Fruit fly (Drosophila melanogaster): ENCODE data around the gene CG13738.

CG13738 gene

DNA sequence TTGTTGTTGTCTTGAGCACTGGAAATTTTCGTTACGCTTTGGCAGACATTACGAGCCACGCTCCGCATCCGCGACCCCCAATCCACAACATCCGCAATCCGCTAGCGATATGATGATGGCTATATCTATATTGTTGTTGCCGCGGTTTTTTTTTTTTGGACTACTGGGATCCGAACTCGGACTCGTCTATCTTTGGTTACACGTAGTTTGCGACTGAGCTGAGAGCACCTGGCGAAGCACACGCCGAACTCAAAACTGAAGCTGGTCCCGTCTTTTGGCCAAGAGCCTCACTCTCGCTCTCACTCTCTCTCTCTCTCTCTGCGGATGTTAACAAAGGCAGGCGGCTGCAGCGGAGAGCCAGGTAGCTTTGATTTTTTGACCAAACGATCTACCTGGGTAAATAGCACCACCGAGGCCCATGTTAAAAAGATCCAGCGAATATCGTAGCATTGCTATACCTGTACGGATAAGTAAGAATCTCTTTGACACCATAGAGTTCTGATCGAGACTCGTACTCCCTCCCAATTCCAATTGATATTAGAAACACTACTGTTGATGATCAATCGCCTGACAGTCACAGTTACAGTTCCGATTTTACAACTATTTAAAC lies 48.1 kb downstream of the CG13738 start, which contains the start of gene Rgl (continued):
- TF ChIP-seq CG5245 (GFP tag; optimal IDR thresholded peaks at IDR 0.05): no peak
- no peak for TF ChIP-seq CG14965 (GFP tag; optimal IDR thresholded peaks at IDR 0.05; ENCODE audit: borderline replicate concordance)
- TF ChIP-seq CG31441 (GFP tag; IDR thresholded peaks at IDR 0.05): no peak
- TF ChIP-seq CG12659 (GFP tag; optimal IDR thresholded peaks at IDR 0.05): no peak
- TF ChIP-seq CG7839 (tag; optimal IDR thresholded peaks at IDR 0.05): no peak
- no peak for TF ChIP-seq CG12299 (tag; optimal IDR thresholded peaks at IDR 0.05)
- no peak for TF ChIP-seq CG9817 (tag; optimal IDR thresholded peaks at IDR 0.05)
- no peak for TF ChIP-seq Hey (tag; optimal IDR thresholded peaks at IDR 0.05)
- no peak for TF ChIP-seq D19A (tag; optimal IDR thresholded peaks at IDR 0.05)
- TF ChIP-seq CG3838 (GFP tag; optimal IDR thresholded peaks at IDR 0.05): no peak
- TF ChIP-seq lilli (GFP tag; optimal IDR thresholded peaks at IDR 0.05): no peak
- no peak for TF ChIP-seq CG17612 (GFP tag; IDR thresholded peaks at IDR 0.05)
- TF ChIP-seq odd (GFP tag; optimal IDR thresholded peaks at IDR 0.05): no peak
- no peak for TF ChIP-seq CG7372 (GFP tag; IDR thresholded peaks at IDR 0.05)
- no peak for TF ChIP-seq cwo (GFP tag; optimal IDR thresholded peaks at IDR 0.05)
- TF ChIP-seq wor (GFP tag; IDR thresholded peaks at IDR 0.05): no peak
- TF ChIP-seq kay (GFP tag; optimal IDR thresholded peaks at IDR 0.05): no peak
- peak; percentile 49; the same call in 1 of the 3 replicates for TF ChIP-seq gce (GFP tag; IDR thresholded peaks at IDR 0.05)
- no peak for TF ChIP-seq CG17328 (GFP tag; IDR thresholded peaks at IDR 0.05)
- TF ChIP-seq gsb-n (tag; optimal IDR thresholded peaks at IDR 0.05): no peak
- no peak for TF ChIP-seq CG2120 (GFP tag; optimal IDR thresholded peaks at IDR 0.05)
- TF ChIP-seq slou (GFP tag; optimal IDR thresholded peaks at IDR 0.05): no peak
- TF ChIP-seq shn (GFP tag; optimal IDR thresholded peaks at IDR 0.05): no peak
- TF ChIP-seq CG1529 (GFP tag; optimal IDR thresholded peaks at IDR 0.05): no peak
- TF ChIP-seq ken (GFP tag; IDR thresholded peaks at IDR 0.05): no peak
- TF ChIP-seq CG2116 (GFP tag; optimal IDR thresholded peaks at IDR 0.05): no peak
- no peak for TF ChIP-seq CG8281 (tag; optimal IDR thresholded peaks at IDR 0.05)
- no peak for TF ChIP-seq ssp (GFP tag; IDR thresholded peaks at IDR 0.05)
- no peak for TF ChIP-seq zfh2 (GFP tag; optimal IDR thresholded peaks at IDR 0.05)
- no peak for TF ChIP-seq CG14860 (GFP tag; IDR thresholded peaks at IDR 0.05; ENCODE audit: partially characterized antibody)
- no peak for TF ChIP-seq CG11723 (GFP tag; optimal IDR thresholded peaks at IDR 0.05)
- no peak for TF ChIP-seq Fer2 (tag; optimal IDR thresholded peaks at IDR 0.05)

DNA sequence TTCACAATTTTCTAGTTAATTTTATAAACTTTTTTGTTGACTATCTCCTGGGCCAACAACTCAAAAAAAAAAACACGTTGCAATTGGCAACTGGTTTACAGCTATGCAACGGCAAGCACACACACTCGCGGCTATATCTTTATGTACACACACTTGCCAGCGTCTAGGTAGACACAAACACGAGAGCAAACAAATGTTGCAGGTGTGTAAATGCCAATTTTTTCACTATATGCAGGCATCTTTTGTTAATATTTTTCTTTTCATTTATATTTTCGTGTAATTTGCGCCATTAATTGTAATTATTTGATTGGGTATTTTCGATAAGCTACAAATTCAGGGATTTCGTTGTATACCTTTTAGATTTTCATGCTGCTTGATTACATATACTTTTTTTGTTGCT lies 48.6 kb downstream of the CG13738 start:
- TF ChIP-seq prd (optimal IDR thresholded peaks at IDR 0.05) (no peak), prd (GFP tag; IDR thresholded peaks at IDR 0.05) (peak; percentile 32; the same call in 1 of the 3 replicates), Oli (tag; optimal IDR thresholded peaks at IDR 0.05) (peak; percentile 9), CG15696 (tag; optimal IDR thresholded peaks at IDR 0.05) (peak; percentile 4), unpg (GFP tag; optimal IDR thresholded peaks at IDR 0.05) (no peak), cg (GFP tag; optimal IDR thresholded peaks at IDR 0.05) (peak; percentile 11), CG11696 (GFP tag; IDR thresholded peaks at IDR 0.05) (peak; percentile 59), sens (GFP tag) (peak; percentile 59), gem (tag; optimal IDR thresholded peaks at IDR 0.05) (peak; percentile 40), gsb-n (tag; optimal IDR thresholded peaks at IDR 0.05) (peak; percentile 6), dysf (GFP tag; IDR thresholded peaks at IDR 0.05) (0 out of 3 replicates have a peak, but pooled peaks have one; percentile 8), CG6689 (GFP tag; IDR thresholded peaks at IDR 0.05) (peak; percentile 10; the same call in 1 of the 2 replicates), Rfx (GFP tag; IDR thresholded peaks at IDR 0.05) (0 out of 2 replicates have a peak, but pooled peaks have one; percentile 9), CG17568 (GFP tag; optimal IDR thresholded peaks at IDR 0.05) (no peak), Med (GFP tag) (peak; percentile 65), CG17361 (GFP tag; IDR thresholded peaks at IDR 0.05) (0 out of 3 replicates have a peak, but pooled peaks have one; percentile 24), lola (GFP tag; optimal IDR thresholded peaks at IDR 0.05) (no peak)

All from whole organism, embryonic.